Fruit fly (Drosophila melanogaster): ENCODE results near the gene ort.

Gene ort

DNA sequence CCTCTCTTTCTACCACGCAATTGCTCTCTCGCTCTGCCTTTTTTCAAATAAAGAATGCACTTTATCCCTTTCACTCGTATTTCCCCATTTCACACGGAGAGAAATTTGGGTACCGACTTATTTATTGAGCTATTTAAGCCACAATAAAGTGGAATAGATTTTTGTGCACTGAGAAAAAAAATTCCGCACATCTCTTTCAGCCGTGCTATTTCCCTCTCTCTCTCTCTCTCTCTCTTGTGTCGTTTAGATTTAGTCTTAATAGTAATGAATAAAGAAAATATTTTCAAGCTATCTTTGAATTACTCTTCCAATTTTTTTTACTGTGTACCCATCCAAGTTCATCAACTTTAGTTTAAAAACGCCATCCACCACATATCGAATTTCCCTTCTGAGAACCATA, 35.9 kb upstream of the ort start (continued):
- TF ChIP-seq CG10959 (GFP tag; IDR thresholded peaks at IDR 0.05) (no peak), CG10431 (GFP tag; optimal IDR thresholded peaks at IDR 0.05) (no peak), ab (GFP tag; optimal IDR thresholded peaks at IDR 0.05) (no peak), fd3F (GFP tag; optimal IDR thresholded peaks at IDR 0.05) (no peak), NC2α (GFP tag; optimal IDR thresholded peaks at IDR 0.05) (no peak), Abd-B (GFP tag; optimal IDR thresholded peaks at IDR 0.05) (peak; percentile 58), CG2120 (GFP tag; optimal IDR thresholded peaks at IDR 0.05) (peak; percentile 58), H2.0 (GFP tag; IDR thresholded peaks at IDR 0.05) (no peak), twi (tag; optimal IDR thresholded peaks at IDR 0.05) (no peak), Drgx (GFP tag; IDR thresholded peaks at IDR 0.05) (peak; percentile 72), CG6765 (GFP tag; optimal IDR thresholded peaks at IDR 0.05) (no peak), Dref (GFP tag; IDR thresholded peaks at IDR 0.05) (no peak), seq (GFP tag; IDR thresholded peaks at IDR 0.05) (peak; percentile 52; the same call in 1 of the 2 replicates), hth (optimal IDR thresholded peaks at IDR 0.05) (no peak), CG7928 (GFP tag; optimal IDR thresholded peaks at IDR 0.05) (no peak), Lim3 (GFP tag; IDR thresholded peaks at IDR 0.05) (0 out of 2 replicates have a peak, but pooled peaks have one; percentile 28), CG7556 (GFP tag; optimal IDR thresholded peaks at IDR 0.05) (peak; percentile 21), toy (GFP tag; IDR thresholded peaks at IDR 0.05) (no peak), dm (GFP tag; optimal IDR thresholded peaks at IDR 0.05) (no peak), cwo (GFP tag; optimal IDR thresholded peaks at IDR 0.05) (peak; percentile 10), HLH3B (GFP tag; IDR thresholded peaks at IDR 0.05) (peak; percentile 63), ro (GFP tag; IDR thresholded peaks at IDR 0.05) (0 out of 2 replicates have a peak, but pooled peaks have one; percentile 17), D (optimal IDR thresholded peaks at IDR 0.05) (no peak), D (GFP tag; optimal IDR thresholded peaks at IDR 0.05) (peak; percentile 31), PHDP (tag; optimal IDR thresholded peaks at IDR 0.05) (peak; percentile 36), CG8281 (tag; optimal IDR thresholded peaks at IDR 0.05) (no peak), CG30020 (tag; optimal IDR thresholded peaks at IDR 0.05) (no peak), run (tag; optimal IDR thresholded peaks at IDR 0.05) (no peak), CG12299 (tag; optimal IDR thresholded peaks at IDR 0.05) (no peak), Rx (GFP tag; IDR thresholded peaks at IDR 0.05) (peak; percentile 60; the same call in 1 of the 2 replicates), CG2202 (tag; optimal IDR thresholded peaks at IDR 0.05) (no peak), Dll (GFP tag; IDR thresholded peaks at IDR 0.05; ENCODE audit: partially characterized antibody) (no peak), CG2199 (GFP tag; IDR thresholded peaks at IDR 0.05) (no peak), sens-2 (GFP tag; IDR thresholded peaks at IDR 0.05) (peak; percentile 57; the same call in 1 of the 2 replicates), p53 (GFP tag; optimal IDR thresholded peaks at IDR 0.05) (no peak), CG15011 (GFP tag; optimal IDR thresholded peaks at IDR 0.05) (peak; percentile 32), CG32532 (GFP tag; IDR thresholded peaks at IDR 0.05) (peak; percentile 77), GATAe (GFP tag; conservative IDR thresholded peaks at IDR 0.05) (no peak), CG30431 (GFP tag; optimal IDR thresholded peaks at IDR 0.05) (peak; percentile 19), sna (GFP tag; IDR thresholded peaks at IDR 0.05; ENCODE audit: partially characterized antibody) (no peak), nau (GFP tag; optimal IDR thresholded peaks at IDR 0.05) (peak; percentile 56), Stat92E (GFP tag; optimal IDR thresholded peaks at IDR 0.05) (no peak), CG17568 (GFP tag; optimal IDR thresholded peaks at IDR 0.05) (peak; percentile 10), gfzf (GFP tag; optimal IDR thresholded peaks at IDR 0.05) (no peak), Adf1 (GFP tag; IDR thresholded peaks at IDR 0.05) (no peak), Poxn (GFP tag; IDR thresholded peaks at IDR 0.05) (0 out of 2 replicates have a peak, but pooled peaks have one; percentile 39), B-H2 (GFP tag; optimal IDR thresholded peaks at IDR 0.05) (no peak), YL-1 (GFP tag; optimal IDR thresholded peaks at IDR 0.05) (no peak), Neu2 (GFP tag; optimal IDR thresholded peaks at IDR 0.05; ENCODE audit: borderline replicate concordance) (no peak), MTF-1 (GFP tag; optimal IDR thresholded peaks at IDR 0.05; ENCODE audit: borderline replicate concordance) (no peak), BEAF-32 (GFP tag; optimal IDR thresholded peaks at IDR 0.05) (no peak)
